Fruit fly (Drosophila melanogaster): ENCODE measurements around the gene PIG-P.
A peak's percentile ranks its signal among the peaks of the same experiment; 100 is the strongest.

Gene PIG-P

DNA sequence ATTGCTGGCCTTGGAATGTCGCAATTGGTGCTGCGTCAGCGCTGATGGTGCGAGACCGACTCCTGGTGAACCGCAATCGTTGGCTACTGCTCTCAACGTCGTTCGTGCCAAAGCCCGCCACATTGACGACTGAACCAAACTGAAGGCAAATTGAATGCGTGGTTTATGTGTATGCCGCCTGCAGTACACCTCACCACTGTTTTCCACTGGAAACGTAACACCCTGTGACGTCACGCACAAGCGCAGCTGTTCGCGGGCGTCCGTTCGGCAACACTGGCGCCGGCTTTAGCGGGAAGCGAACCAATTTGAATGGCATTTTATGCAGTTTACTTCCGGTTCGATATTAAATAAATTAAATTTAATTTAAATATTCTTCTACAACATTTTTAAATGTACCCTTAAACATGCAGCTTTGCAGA, 2.8 kb downstream of the PIG-P start, which contains the start of gene Cmpk (continued):
- TF ChIP-seq HmgD (GFP tag; optimal IDR thresholded peaks at IDR 0.05), result no peak
- TF ChIP-seq dimm (GFP tag; IDR thresholded peaks at IDR 0.05), result no peak
- peak; percentile 9 for TF ChIP-seq emc (GFP tag; optimal IDR thresholded peaks at IDR 0.05)
- TF ChIP-seq MESR4 (GFP tag; optimal IDR thresholded peaks at IDR 0.05), result peak; percentile 96
- TF ChIP-seq Trl (optimal IDR thresholded peaks at IDR 0.05), result no peak
- TF ChIP-seq Trl (GFP tag; optimal IDR thresholded peaks at IDR 0.05), result peak; percentile 27
- TF ChIP-seq cg (GFP tag; optimal IDR thresholded peaks at IDR 0.05), result peak; percentile 1
- TF ChIP-seq Asciz (GFP tag; optimal IDR thresholded peaks at IDR 0.05), result peak; percentile 68
- TF ChIP-seq CG17829 (tag; optimal IDR thresholded peaks at IDR 0.05), result peak; percentile 57
- TF ChIP-seq gem (tag; optimal IDR thresholded peaks at IDR 0.05), result peak; percentile 46
- no peak for TF ChIP-seq tio (GFP tag; optimal IDR thresholded peaks at IDR 0.05)
- TF ChIP-seq CG14050 (GFP tag; IDR thresholded peaks at IDR 0.05), result peak; percentile 43
- TF ChIP-seq CG15073 (GFP tag; optimal IDR thresholded peaks at IDR 0.05), result no peak
- no peak for TF ChIP-seq eve (GFP tag; optimal IDR thresholded peaks at IDR 0.05)
- TF ChIP-seq CkIIα-i1 (GFP tag; IDR thresholded peaks at IDR 0.05), result no peak
- TF ChIP-seq gro (GFP tag; optimal IDR thresholded peaks at IDR 0.05), result peak; percentile 73
- TF ChIP-seq Dip2 (GFP tag; IDR thresholded peaks at IDR 0.05), result no peak
- TF ChIP-seq CG13775 (GFP tag; optimal IDR thresholded peaks at IDR 0.05), result peak; percentile 70
- peak; percentile 18 to 89 for TF ChIP-seq crp (GFP tag; optimal IDR thresholded peaks at IDR 0.05)
- TF ChIP-seq CG1792 (GFP tag; optimal IDR thresholded peaks at IDR 0.05), result no peak
- TF ChIP-seq CG9876 (GFP tag; optimal IDR thresholded peaks at IDR 0.05), result peak; percentile 3
- peak; percentile 23 for TF ChIP-seq CG8089 (GFP tag; optimal IDR thresholded peaks at IDR 0.05)
- TF ChIP-seq Jarid2 (GFP tag; optimal IDR thresholded peaks at IDR 0.05), result peak; percentile 67
- TF ChIP-seq CG9932 (GFP tag; IDR thresholded peaks at IDR 0.05), result peak; percentile 66
- no peak for TF ChIP-seq Ravus (GFP tag; IDR thresholded peaks at IDR 0.05)
- peak in 1 of 2 experiments; percentile 94 for TF ChIP-seq Pdp1 (GFP tag; optimal IDR thresholded peaks at IDR 0.05)
- TF ChIP-seq hkb (optimal IDR thresholded peaks at IDR 0.05), result no peak
- peak; percentile 69 for TF ChIP-seq hkb (GFP tag; IDR thresholded peaks at IDR 0.05)
- TF ChIP-seq CG12744 (GFP tag; optimal IDR thresholded peaks at IDR 0.05), result no peak
- TF ChIP-seq mirr (GFP tag; optimal IDR thresholded peaks at IDR 0.05), result peak; percentile 78
- peak; percentile 79 for TF ChIP-seq CG4707 (GFP tag; optimal IDR thresholded peaks at IDR 0.05)
- TF ChIP-seq BtbVII (GFP tag; optimal IDR thresholded peaks at IDR 0.05), result peak; percentile 77
- TF ChIP-seq klu (GFP tag; IDR thresholded peaks at IDR 0.05), result no peak
- peak; percentile 12 for TF ChIP-seq bab2 (GFP tag; optimal IDR thresholded peaks at IDR 0.05)
- TF ChIP-seq CG14014 (GFP tag; IDR thresholded peaks at IDR 0.05), result no peak; the same call in 1 of the 2 replicates
- TF ChIP-seq CG18011 (GFP tag; optimal IDR thresholded peaks at IDR 0.05), result peak; percentile 57
- TF ChIP-seq Side (GFP tag; optimal IDR thresholded peaks at IDR 0.05), result peak; percentile 55
- no peak for TF ChIP-seq nau (GFP tag; optimal IDR thresholded peaks at IDR 0.05)
- no peak for TF ChIP-seq Nf-YA (GFP tag; IDR thresholded peaks at IDR 0.05)
- TF ChIP-seq unc-4 (GFP tag; IDR thresholded peaks at IDR 0.05; ENCODE audit: partially characterized antibody), result peak; percentile 55
- peak; percentile 82 for TF ChIP-seq MBD-R2 (GFP tag; IDR thresholded peaks at IDR 0.05)
- TF ChIP-seq CG32772 (GFP tag; IDR thresholded peaks at IDR 0.05), result no peak
- TF ChIP-seq dmrt11E (tag; optimal IDR thresholded peaks at IDR 0.05), result peak; percentile 47
- 0 out of 4 replicates have a peak, but pooled peaks have one; percentile 6 for TF ChIP-seq Gug (GFP tag; IDR thresholded peaks at IDR 0.05)
- no peak for TF ChIP-seq slp2 (GFP tag; optimal IDR thresholded peaks at IDR 0.05)
- TF ChIP-seq crol (GFP tag; IDR thresholded peaks at IDR 0.05), result 0 out of 2 replicates have a peak, but pooled peaks have one; percentile 27
- TF ChIP-seq Fer1 (GFP tag; optimal IDR thresholded peaks at IDR 0.05), result peak; percentile 88
- TF ChIP-seq H15 (GFP tag; IDR thresholded peaks at IDR 0.05), result peak; percentile 49; the same call in 1 of the 3 replicates
- peak; percentile 95 for TF ChIP-seq ftz-f1 (GFP tag; optimal IDR thresholded peaks at IDR 0.05)
- TF ChIP-seq zfh1 (GFP tag; IDR thresholded peaks at IDR 0.05), result peak; percentile 78
- TF ChIP-seq CG12659 (GFP tag; optimal IDR thresholded peaks at IDR 0.05), result peak; percentile 90
- TF ChIP-seq ash1 (GFP tag; optimal IDR thresholded peaks at IDR 0.05), result peak; percentile 43

Data from whole organism, embryonic.